Worm (Caenorhabditis elegans): ENCODE measurements around the gene F48C5.2.
A peak's percentile ranks its signal among the peaks of the same experiment; 100 is the strongest.

DNA sequence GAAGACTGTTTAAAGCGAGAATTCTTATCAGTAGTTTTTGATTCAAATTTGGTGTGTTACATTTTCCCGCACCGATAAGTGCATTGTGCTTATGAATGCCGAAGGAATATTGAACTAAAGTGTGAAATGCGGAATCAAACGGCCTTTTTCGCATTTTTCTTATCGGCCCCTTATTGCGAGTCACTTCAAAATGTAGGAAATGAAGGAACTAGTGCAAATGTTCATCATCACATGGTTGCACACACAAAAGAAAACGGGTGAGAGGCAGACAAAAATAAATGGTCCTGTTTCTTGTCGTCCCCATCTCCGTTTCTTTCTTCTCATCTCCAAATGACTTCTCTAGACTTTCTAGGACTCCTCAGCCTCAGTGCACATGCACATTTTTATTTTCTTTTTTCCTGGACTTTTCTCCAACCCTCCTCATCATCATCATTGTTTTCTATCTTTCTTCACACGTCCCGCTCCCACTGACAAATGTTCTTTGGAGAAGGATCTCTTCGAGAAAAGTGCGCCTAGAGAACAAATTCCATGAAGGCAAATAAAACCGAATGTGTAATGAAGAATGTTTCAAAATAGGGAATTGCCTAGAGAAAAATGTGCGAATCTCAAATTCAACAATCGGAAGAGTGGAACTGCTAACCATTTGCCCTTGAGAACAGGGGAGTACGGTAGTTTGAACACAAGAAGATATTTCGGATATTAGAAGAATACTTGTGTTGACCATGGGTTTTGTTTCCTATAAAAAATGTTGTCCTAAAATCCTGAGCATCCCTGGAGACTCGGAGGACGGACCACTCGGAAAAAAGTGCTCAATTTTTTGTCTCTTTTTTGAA is 10.4 kb upstream of the F48C5.2 start:
- TF ChIP-seq ceh-28 (tag; optimal IDR thresholded peaks at IDR 0.05) (no peak), jun-1 (tag; optimal IDR thresholded peaks at IDR 0.05) (peak; percentile 55), snpc-4 (tag; optimal IDR thresholded peaks at IDR 0.05) (no peak), ztf-4 (tag; optimal IDR thresholded peaks at IDR 0.05) (no peak), egl-27 (tag; optimal IDR thresholded peaks at IDR 0.05) (no peak)
